Worm (Caenorhabditis elegans) whole organism, L4 larva: ENCODE data around the gene cest-5.2.

Experiments used
- F10B5.3 ChIP-seq: sonication (generic microtip); optimal IDR thresholded peaks from 2 replicates; lab custom pipeline; 2016; ENCODE audit warnings: mild to moderate bottlenecking, missing genetic modification characterization, missing compliant biosample characterization
- F26F4.8 ChIP-seq: fragments of 200-800 bp; sonication (Bioruptor generic); conservative IDR thresholded peaks from 2 replicates; pipeline ENCODE4 v1.3.6; 2022; ENCODE audit warnings: missing genetic modification characterization, missing compliant biosample characterization
- F44E2.7 ChIP-seq: fragments of 200-800 bp; sonication (Bioruptor generic); IDR thresholded peaks from 2 replicates; pipeline ENCODE4 v2.1.2; 2022; ENCODE audit warnings: missing genetic modification characterization, missing compliant biosample characterization
- F49E8.2 ChIP-seq: sonication (generic microtip); optimal IDR thresholded peaks from 2 replicates; lab custom pipeline; 2016; ENCODE audit warnings: missing compliant biosample characterization, mild to moderate bottlenecking, missing genetic modification characterization, borderline replicate concordance
- T26A8.4 ChIP-seq: fragments of 200-800 bp; sonication (Bioruptor generic); IDR thresholded peaks from 2 replicates; pipeline ENCODE4 v1.3.6; 2022; ENCODE audit warnings: missing genetic modification characterization, missing compliant biosample characterization
- Y75B8A.6 ChIP-seq: fragments of 200-800 bp; sonication (Bioruptor generic); IDR thresholded peaks from 2 replicates; pipeline ENCODE4 v1.3.6; 2022; ENCODE audit warnings: missing genetic modification reagents, missing genetic modification characterization, missing compliant biosample characterization
- ZK337.2 ChIP-seq: fragments of 200-800 bp; sonication (Bioruptor generic); IDR thresholded peaks from 2 replicates; pipeline ENCODE4 v1.3.6; 2022; ENCODE audit warnings: missing genetic modification reagents, missing genetic modification characterization, missing compliant biosample characterization
- aly-2 ChIP-seq: sonication (generic microtip); optimal IDR thresholded peaks from 2 replicates; lab custom pipeline; 2018; ENCODE audit warnings: missing biosample characterization, missing genetic modification characterization
- ama-1 ChIP-seq: fragments of 150-350 bp; optimal IDR thresholded peaks from 2 replicates; lab custom pipeline; 2014; ENCODE audit warnings: inconsistent platforms, mixed read lengths
- attf-4 ChIP-seq: sonication (generic microtip); optimal IDR thresholded peaks from 3 replicates; lab custom pipeline; 2017; ENCODE audit warnings: missing biosample characterization, missing genetic modification characterization
- ceh-44 ChIP-seq: fragments of 200-800 bp; sonication (Bioruptor generic); IDR thresholded peaks from 2 replicates; pipeline ENCODE4 v1.3.6; 2022; ENCODE audit warnings: missing genetic modification reagents, missing genetic modification characterization, missing compliant biosample characterization
- ceh-82 ChIP-seq: sonication (generic microtip); optimal IDR thresholded peaks from 2 replicates; lab custom pipeline; 2017; ENCODE audit warnings: missing biosample characterization, missing genetic modification characterization
- ces-1 ChIP-seq: fragments of 150-350 bp; sonication (generic microtip); optimal IDR thresholded peaks from 4 replicates; lab custom pipeline; 2014; ENCODE audit warnings: missing biosample characterization, missing genetic modification reagents, missing genetic modification characterization
- daf-12 ChIP-seq: fragments of 150-350 bp; optimal IDR thresholded peaks from 2 replicates; lab custom pipeline; 2014; ENCODE audit warnings: missing biosample characterization, missing genetic modification reagents, missing genetic modification characterization
- daf-16 ChIP-seq, 3 experiments: sonication (generic microtip); optimal IDR thresholded peaks; 2 replicates each; lab custom pipeline; 2016 to 2017; ENCODE audit warnings: missing genetic modification characterization in 3 of 3, missing genetic modification reagents in 3 of 3, mild to moderate bottlenecking in 2 of 3, missing compliant biosample characterization in 2 of 3, missing biosample characterization in 1 of 3, moderate library complexity in 1 of 3
- daf-19 ChIP-seq: fragments of 200-800 bp; sonication (Bioruptor generic); conservative IDR thresholded peaks from 2 replicates; pipeline ENCODE4 v1.3.6; 2022; ENCODE audit warnings: missing genetic modification characterization, missing compliant biosample characterization
- dmd-6 ChIP-seq: fragments of 200-800 bp; sonication (Bioruptor generic); IDR thresholded peaks from 2 replicates; pipeline ENCODE4 v1.3.6; 2022; ENCODE audit warnings: missing genetic modification reagents, missing genetic modification characterization, missing compliant biosample characterization
- dmd-8 ChIP-seq: fragments of 200-800 bp; sonication (Bioruptor generic); IDR thresholded peaks from 2 replicates; pipeline ENCODE4 v1.3.6; 2022; ENCODE audit warnings: missing genetic modification characterization, missing compliant biosample characterization
- dmd-9 ChIP-seq: fragments of 200-800 bp; sonication (Bioruptor generic); IDR thresholded peaks from 2 replicates; pipeline ENCODE4 v1.3.6; 2022; ENCODE audit warnings: missing genetic modification reagents, missing genetic modification characterization, missing compliant biosample characterization
- fkh-10 ChIP-seq: fragments of 150-350 bp; optimal IDR thresholded peaks from 2 replicates; lab custom pipeline; 2014; ENCODE audit warnings: missing biosample characterization, missing genetic modification reagents, missing genetic modification characterization
- gei-8 ChIP-seq: fragments of 200-800 bp; sonication (Bioruptor generic); optimal IDR thresholded peaks from 2 replicates; lab custom pipeline; 2018; ENCODE audit warnings: mild to moderate bottlenecking, missing genetic modification characterization, missing compliant biosample characterization
- hlh-30 ChIP-seq: sonication (generic microtip); optimal IDR thresholded peaks from 2 replicates; lab custom pipeline; 2017; ENCODE audit warnings: antibody characterized with exemption, mild to moderate bottlenecking, missing genetic modification characterization, missing compliant biosample characterization; ENCODE audit not compliant: insufficient read depth
- jun-1 ChIP-seq: fragments of 150-350 bp; optimal IDR thresholded peaks from 2 replicates; lab custom pipeline; 2014; ENCODE audit warnings: missing biosample characterization, missing genetic modification reagents, missing genetic modification characterization
- lim-7 ChIP-seq: fragments of 200-800 bp; sonication (Bioruptor generic); IDR thresholded peaks from 2 replicates; pipeline ENCODE4 v1.3.6; 2022; ENCODE audit warnings: missing genetic modification characterization, missing compliant biosample characterization
- lin-1 ChIP-seq: fragments of 200-800 bp; sonication (Bioruptor generic); IDR thresholded peaks from 2 replicates; pipeline ENCODE4 v1.3.6; 2022; ENCODE audit warnings: missing genetic modification reagents, missing genetic modification characterization, missing compliant biosample characterization
- lin-38 ChIP-seq: fragments of 200-800 bp; sonication (Bioruptor generic); IDR thresholded peaks from 2 replicates; pipeline ENCODE4 v1.3.6; 2022; ENCODE audit warnings: missing genetic modification reagents, missing genetic modification characterization, missing compliant biosample characterization
- lin-39 ChIP-seq: fragments of 150-350 bp; optimal IDR thresholded peaks from 2 replicates; lab custom pipeline; 2014; ENCODE audit warnings: missing biosample characterization, missing genetic modification reagents, missing genetic modification characterization
- lsy-2 ChIP-seq, 2 experiments: fragments of 150-350 bp in 1 of 2; sonication (generic microtip) in 1 of 2; optimal IDR thresholded peaks; 2 replicates each; lab custom pipeline; 2014 to 2017; ENCODE audit warnings: missing biosample characterization in 2 of 2, missing genetic modification characterization in 2 of 2
- madf-5 ChIP-seq, 2 experiments: fragments of 200-800 bp; sonication (Bioruptor generic); IDR thresholded peaks; 2 replicates each; pipeline ENCODE4 v1.3.6; 2022; ENCODE audit warnings: missing compliant biosample characterization in 2 of 2, missing genetic modification characterization in 2 of 2
- mdl-1 ChIP-seq, 2 experiments: fragments of 150-350 bp in 1 of 2; sonication (generic microtip) in 1 of 2; optimal IDR thresholded peaks; 2 replicates each; lab custom pipeline; 2014 to 2017; ENCODE audit warnings: missing biosample characterization in 2 of 2, missing genetic modification characterization in 2 of 2
- mes-2 ChIP-seq: sonication (generic microtip); optimal IDR thresholded peaks from 2 replicates; lab custom pipeline; 2016; ENCODE audit warnings: missing genotype, mild to moderate bottlenecking, missing genetic modification characterization, missing compliant biosample characterization; ENCODE audit not compliant: poor library complexity, severe bottlenecking
- mxl-3 ChIP-seq: fragments of 200-800 bp; sonication (Bioruptor generic); optimal IDR thresholded peaks from 2 replicates; lab custom pipeline; 2018; ENCODE audit warnings: mild to moderate bottlenecking, missing genetic modification characterization, missing compliant biosample characterization
- nhr-10 ChIP-seq: fragments of 150-350 bp; optimal IDR thresholded peaks from 2 replicates; lab custom pipeline; 2014; ENCODE audit warnings: missing biosample characterization, missing genetic modification characterization
- nhr-102 ChIP-seq: sonication (generic microtip); optimal IDR thresholded peaks from 2 replicates; lab custom pipeline; 2016; ENCODE audit warnings: mild to moderate bottlenecking, missing genetic modification characterization, moderate library complexity, missing compliant biosample characterization
- nhr-11 ChIP-seq: fragments of 150-350 bp; optimal IDR thresholded peaks from 2 replicates; lab custom pipeline; 2014; ENCODE audit warnings: missing biosample characterization, missing genetic modification characterization
- nhr-111 ChIP-seq: fragments of 200-800 bp; sonication (Bioruptor generic); optimal IDR thresholded peaks from 2 replicates; lab custom pipeline; 2018; ENCODE audit warnings: mild to moderate bottlenecking, missing genetic modification characterization, missing compliant biosample characterization
- nhr-25 ChIP-seq: sonication (generic microtip); optimal IDR thresholded peaks from 2 replicates; lab custom pipeline; 2017; ENCODE audit warnings: missing genetic modification characterization, mild to moderate bottlenecking, missing compliant biosample characterization, antibody characterized with exemption, moderate library complexity, borderline replicate concordance; ENCODE audit not compliant: insufficient read depth
- nhr-28 ChIP-seq: fragments of 150-350 bp; optimal IDR thresholded peaks from 2 replicates; lab custom pipeline; 2014; ENCODE audit warnings: missing biosample characterization, missing genetic modification characterization
- nhr-42 ChIP-seq: fragments of 200-800 bp; sonication (Bioruptor generic); IDR thresholded peaks from 2 replicates; pipeline ENCODE4 v1.3.6; 2022; ENCODE audit warnings: missing genetic modification characterization, missing compliant biosample characterization
- nhr-6 ChIP-seq: fragments of 150-350 bp; optimal IDR thresholded peaks from 2 replicates; lab custom pipeline; 2014; ENCODE audit warnings: missing biosample characterization, missing genetic modification characterization
- php-3 ChIP-seq: fragments of 200-800 bp; sonication (Bioruptor generic); IDR thresholded peaks from 2 replicates; pipeline ENCODE4 v1.3.6; 2022; ENCODE audit warnings: missing genetic modification reagents, missing genetic modification characterization, missing compliant biosample characterization
- rbr-2 ChIP-seq: sonication (generic microtip); optimal IDR thresholded peaks from 2 replicates; lab custom pipeline; 2016; ENCODE audit warnings: missing genotype, missing genetic modification characterization, missing compliant biosample characterization
- set-16 ChIP-seq: fragments of 200-800 bp; sonication (Bioruptor generic); IDR thresholded peaks from 2 replicates; pipeline ENCODE4 v1.3.6; 2022; ENCODE audit warnings: missing genetic modification reagents, missing genetic modification characterization, missing compliant biosample characterization
- snpc-1.2 ChIP-seq: fragments of 200-800 bp; sonication (Bioruptor generic); IDR thresholded peaks from 2 replicates; pipeline ENCODE4 v1.3.6; 2022; ENCODE audit warnings: missing genetic modification reagents, missing genetic modification characterization, missing compliant biosample characterization
- snpc-4 ChIP-seq: fragments of 150-350 bp; optimal IDR thresholded peaks from 2 replicates; lab custom pipeline; 2014; ENCODE audit warnings: missing biosample characterization, missing genetic modification characterization
- spr-3 ChIP-seq: fragments of 200-800 bp; sonication (Bioruptor generic); optimal IDR thresholded peaks from 2 replicates; lab custom pipeline; 2018; ENCODE audit warnings: mild to moderate bottlenecking, missing genetic modification characterization, missing compliant biosample characterization
- tag-97 ChIP-seq: fragments of 200-800 bp; sonication (Bioruptor generic); IDR thresholded peaks from 2 replicates; pipeline ENCODE4 v1.3.6; 2022; ENCODE audit warnings: missing genetic modification characterization, missing compliant biosample characterization
- vab-7 ChIP-seq: fragments of 200-800 bp; sonication (Bioruptor generic); IDR thresholded peaks from 2 replicates; pipeline ENCODE4 v1.3.6; 2022; ENCODE audit warnings: missing genetic modification reagents, missing genetic modification characterization, missing compliant biosample characterization
- zfp-2 ChIP-seq: sonication (generic microtip); optimal IDR thresholded peaks from 2 replicates; lab custom pipeline; 2016; ENCODE audit warnings: mild to moderate bottlenecking, missing genetic modification characterization, missing compliant biosample characterization
- zfp-3 ChIP-seq: fragments of 200-800 bp; sonication (Bioruptor generic); conservative IDR thresholded peaks from 2 replicates; pipeline ENCODE4 v1.3.6; 2022; ENCODE audit warnings: missing genetic modification reagents, missing genetic modification characterization, missing compliant biosample characterization
- ztf-11 ChIP-seq: fragments of 150-350 bp; optimal IDR thresholded peaks from 2 replicates; lab custom pipeline; 2014; ENCODE audit warnings: missing biosample characterization, missing genetic modification characterization

cest-5.2 gene

DNA sequence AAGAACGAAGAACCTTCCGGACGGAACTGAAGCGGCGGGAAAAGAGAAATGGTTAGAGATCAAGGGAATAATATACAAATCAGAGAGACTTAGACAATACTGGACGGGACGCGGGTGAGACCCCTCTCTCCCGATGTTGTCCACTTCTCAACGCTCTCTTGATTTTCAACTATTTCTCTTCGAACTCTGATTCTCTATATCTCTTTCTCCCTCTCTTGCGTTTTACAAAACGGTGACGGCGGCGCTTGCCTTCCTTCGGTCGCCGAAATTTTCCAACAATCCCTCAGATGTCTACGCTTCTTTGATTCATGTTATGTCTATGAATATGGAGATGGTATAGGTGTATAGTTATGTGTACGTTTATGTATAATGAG, 51.0 kb downstream of the cest-5.2 start (continued):
- TF ChIP-seq F49E8.2 (tag; lab: Kevin White, UChicago) (no peak), vab-7 (GFP tag; lab: Robert Waterston, UW) (no peak), ceh-44 (GFP tag; lab: Robert Waterston, UW) (no peak), ztf-11 (no peak), ZK337.2 (GFP tag; lab: Robert Waterston, UW) (no peak), fkh-10 (GFP tag; lab: Kevin White, UChicago) (no peak), mxl-3 (peak; percentile 30), lin-39 (tag; lab: Kevin White, UChicago) (no peak), nhr-11 (tag; lab: Kevin White, UChicago) (no peak), Y75B8A.6 (GFP tag; lab: Robert Waterston, UW) (no peak), tag-97 (GFP tag; lab: Robert Waterston, UW) (no peak), lim-7 (GFP tag; lab: Robert Waterston, UW) (no peak), zfp-3 (GFP tag; lab: Robert Waterston, UW) (no peak), madf-5 (GFP tag; IDR thresholded peaks at IDR 0.05; lab: Robert Waterston, UW) (no peak), daf-16 (GFP tag; optimal IDR thresholded peaks at IDR 0.05; lab: Kevin White, UChicago) (peak in 1 of 2 experiments; percentile 1), daf-16 (tag; optimal IDR thresholded peaks at IDR 0.05; lab: Kevin White, UChicago) (peak; percentile 67), ama-1 (lab: Kevin White, UChicago) (no peak), php-3 (no peak), nhr-10 (tag; lab: Kevin White, UChicago) (no peak), jun-1 (no peak), snpc-1.2 (no peak), F26F4.8 (GFP tag; lab: Robert Waterston, UW) (no peak), nhr-6 (peak; percentile 30), ceh-82 (tag; lab: Kevin White, UChicago) (no peak), mdl-1 (tag; optimal IDR thresholded peaks at IDR 0.05; lab: Kevin White, UChicago) (peak in 1 of 2 experiments; percentile 36), daf-19 (GFP tag; lab: Robert Waterston, UW) (no peak), nhr-28 (tag; lab: Kevin White, UChicago) (peak; percentile 67), mes-2 (tag; lab: Kevin White, UChicago) (peak; percentile 41), snpc-4 (tag; lab: Kevin White, UChicago) (no peak), daf-12 (tag; lab: Kevin White, UChicago) (no peak), rbr-2 (tag; lab: Kevin White, UChicago) (no peak), T26A8.4 (0 out of 2 replicates have a peak, but pooled peaks have one; percentile 13), nhr-25 (peak; percentile 63), dmd-6 (GFP tag; lab: Robert Waterston, UW) (peak; percentile 19; the same call in 1 of the 2 replicates), ces-1 (GFP tag; lab: Kevin White, UChicago) (no peak), spr-3 (GFP tag; lab: Kevin White, UChicago) (no peak), dmd-8 (GFP tag; lab: Robert Waterston, UW) (no peak), gei-8 (GFP tag; lab: Kevin White, UChicago) (no peak), hlh-30 (tag; lab: Kevin White, UChicago) (peak; percentile 59), nhr-42 (GFP tag; lab: Robert Waterston, UW) (no peak), lin-38 (GFP tag; lab: Robert Waterston, UW) (peak; percentile 49), lin-1 (GFP tag; lab: Robert Waterston, UW) (no peak), lsy-2 (tag; optimal IDR thresholded peaks at IDR 0.05; lab: Kevin White, UChicago) (peak in 1 of 2 experiments; percentile 27), nhr-111 (GFP tag; lab: Kevin White, UChicago) (no peak), attf-4 (tag; lab: Kevin White, UChicago) (no peak), nhr-102 (tag; lab: Kevin White, UChicago) (peak; percentile 26), dmd-9 (GFP tag; lab: Robert Waterston, UW) (no peak), set-16 (GFP tag; lab: Robert Waterston, UW) (no peak), F44E2.7 (no peak), aly-2 (tag; lab: Kevin White, UChicago) (no peak), F10B5.3 (tag; lab: Kevin White, UChicago) (no peak), zfp-2 (tag; lab: Kevin White, UChicago) (no peak)
